Fruit fly (Drosophila melanogaster) whole organism, embryonic: ENCODE results near the gene CG42296.

Experiments used
- CG2116 ChIP-seq: fragments of 200-800 bp; sonication (Bioruptor generic); optimal IDR thresholded peaks from 3 replicates; lab custom pipeline; 2018; ENCODE audit warnings: missing biosample characterization, mild to moderate bottlenecking, missing genetic modification characterization
- CG42726 ChIP-seq: fragments of 200-800 bp; sonication (Bioruptor generic); IDR thresholded peaks from 2 replicates; pipeline ENCODE4 v1.3.6; 2022; ENCODE audit warnings: missing biosample characterization, missing genetic modification characterization; ENCODE audit not compliant: partially characterized antibody
- Fer3 ChIP-seq: fragments of 200-800 bp; sonication (Bioruptor generic); optimal IDR thresholded peaks from 2 replicates; lab custom pipeline; 2018; ENCODE audit warnings: missing biosample characterization, mild to moderate bottlenecking, missing genetic modification characterization, moderate library complexity
- Nf-YA ChIP-seq: fragments of 200-800 bp; sonication (Bioruptor generic); IDR thresholded peaks from 2 replicates; pipeline ENCODE4 v1.3.6; 2022; ENCODE audit warnings: missing biosample characterization, missing genetic modification characterization
- bcd ChIP-seq: fragments of 200-800 bp; sonication (Bioruptor generic); optimal IDR thresholded peaks from 2 replicates; lab custom pipeline; 2017; ENCODE audit warnings: missing biosample characterization, mild to moderate bottlenecking, missing genetic modification characterization
- da ChIP-seq: fragments of 200-800 bp; sonication (Bioruptor generic); optimal IDR thresholded peaks from 2 replicates; lab custom pipeline; 2016; ENCODE audit warnings: missing biosample characterization, missing genetic modification characterization
- lola ChIP-seq, 3 experiments: fragments of >200 bp in 2 of 3; fragments of 200-800 bp in 1 of 3; sonication (Bioruptor generic) in 1 of 3; optimal IDR thresholded peaks; 2 replicates each; lab custom pipeline; 2017 to 2019; ENCODE audit warnings: missing biosample characterization in 3 of 3, missing genetic modification characterization in 3 of 3, mild to moderate bottlenecking in 1 of 3, moderate library complexity in 1 of 3
- sim ChIP-seq: fragments of 200-800 bp; sonication (Bioruptor generic); IDR thresholded peaks from 2 replicates; pipeline ENCODE4 v1.3.6; 2022; ENCODE audit warnings: missing biosample characterization, missing genetic modification characterization
- tin ChIP-seq: fragments of 200-800 bp; sonication (Bioruptor generic); optimal IDR thresholded peaks from 3 replicates; lab custom pipeline; 2016; ENCODE audit warnings: missing biosample characterization, missing genetic modification characterization

DNA sequence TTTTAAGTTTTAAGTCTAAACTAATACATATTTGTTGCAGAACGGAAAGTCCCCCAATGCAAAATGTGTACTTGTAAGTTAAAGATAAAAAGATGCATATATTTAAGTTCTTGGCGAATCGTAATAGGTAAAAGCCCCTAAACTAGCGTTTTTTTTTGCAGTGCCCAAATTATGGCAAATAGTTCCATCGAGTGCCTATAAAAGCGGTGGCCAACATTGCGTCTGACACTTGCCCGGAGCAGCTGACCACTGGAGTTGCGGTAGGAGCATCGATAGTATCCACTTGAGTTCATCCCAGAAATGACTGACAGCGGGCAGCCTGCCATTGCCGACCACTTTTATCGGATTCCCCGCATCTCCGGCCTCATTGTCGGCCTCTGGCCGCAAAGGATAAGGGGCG lies 18.4 kb upstream of the CG42296 start, which contains the start of gene Or22c:
- TF ChIP-seq lola (GFP tag; optimal IDR thresholded peaks at IDR 0.05; lab: Kevin White, UChicago) (no peak), da (GFP tag; lab: Kevin White, UChicago) (no peak), bcd (no peak), sim (GFP tag; lab: Robert Waterston, UW) (no peak), CG42726 (GFP tag; lab: Robert Waterston, UW) (no peak), CG2116 (GFP tag; lab: Kevin White, UChicago) (no peak), Nf-YA (GFP tag; lab: Robert Waterston, UW) (no peak), tin (no peak), Fer3 (tag; lab: Kevin White, UChicago) (no peak)
